Fruit fly (Drosophila melanogaster) Kc167 (cell line): ENCODE results near the gene CG4025.

Experiments used
- Myc ChIP-seq: fragments of >200 bp; optimal IDR thresholded peaks from 2 replicates; lab custom pipeline; 2017; ENCODE audit warnings: missing external identifiers
- Sin3A ChIP-seq: fragments of >200 bp; optimal IDR thresholded peaks from 2 replicates; lab custom pipeline; 2018; ENCODE audit warnings: missing external identifiers
- h ChIP-seq: fragments of >200 bp; optimal IDR thresholded peaks from 3 replicates; lab custom pipeline; 2018; ENCODE audit warnings: missing external identifiers
- insv ChIP-seq: fragments of >200 bp; optimal IDR thresholded peaks from 3 replicates; lab custom pipeline; 2018; ENCODE audit warnings: missing external identifiers
- psq ChIP-seq: fragments of >200 bp; optimal IDR thresholded peaks from 2 replicates; lab custom pipeline; 2017; ENCODE audit warnings: missing external identifiers

- no peak for TF ChIP-seq insv
- TF ChIP-seq h (lab: Kevin White, UChicago), result no peak
- no peak for TF ChIP-seq Sin3A (lab: Kevin White, UChicago)
- TF ChIP-seq psq, result no peak
- no peak for TF ChIP-seq Myc (lab: Kevin White, UChicago)
These were observed 11.7 kb upstream of the CG4025 start, which contains the start of gene CG4281 for dm6 chrX:2065073-2065472.
